Worm (Caenorhabditis elegans) whole organism, young adult: Measurements from ENCODE around the gene T07A9.15.

Experiments
- B0035.1 ChIP-seq: sonication (generic microtip); optimal IDR thresholded peaks from 2 replicates; lab custom pipeline; 2016; ENCODE audit warnings: missing genetic modification characterization, mild to moderate bottlenecking, missing compliant biosample characterization, missing genotype, missing genetic modification reagents
- B0261.1 ChIP-seq: sonication (generic microtip); optimal IDR thresholded peaks from 2 replicates; lab custom pipeline; 2016; ENCODE audit warnings: mild to moderate bottlenecking, missing genetic modification characterization, moderate library complexity, missing compliant biosample characterization
- B0336.3 ChIP-seq: fragments of 200-800 bp; sonication (Bioruptor generic); IDR thresholded peaks from 2 replicates; pipeline ENCODE4 v1.3.6; 2022; ENCODE audit warnings: missing genetic modification characterization, missing compliant biosample characterization
- F10E7.11 ChIP-seq: sonication (generic microtip); optimal IDR thresholded peaks from 2 replicates; lab custom pipeline; 2017; ENCODE audit warnings: mild to moderate bottlenecking, missing genetic modification characterization, moderate library complexity, missing compliant biosample characterization
- F52B5.7 ChIP-seq: sonication (generic microtip); optimal IDR thresholded peaks from 2 replicates; lab custom pipeline; 2016; ENCODE audit warnings: mild to moderate bottlenecking, missing genetic modification characterization, missing compliant biosample characterization
- F57C9.4 ChIP-seq: sonication (generic microtip); optimal IDR thresholded peaks from 2 replicates; lab custom pipeline; 2017; ENCODE audit warnings: mild to moderate bottlenecking, missing genetic modification characterization, missing compliant biosample characterization
- Y53G8AR.9 ChIP-seq: fragments of 200-800 bp; sonication (Bioruptor generic); conservative IDR thresholded peaks from 2 replicates; pipeline ENCODE4 v1.3.6; 2022; ENCODE audit warnings: missing genetic modification reagents, missing genetic modification characterization, missing compliant biosample characterization
- Y56A3A.18 ChIP-seq: fragments of 200-800 bp; sonication (Bioruptor generic); IDR thresholded peaks from 2 replicates; pipeline ENCODE4 v1.3.6; 2022; ENCODE audit warnings: missing genetic modification reagents, missing genetic modification characterization, missing compliant biosample characterization
- Y95B8A.8 ChIP-seq: fragments of 200-800 bp; sonication (Bioruptor generic); IDR thresholded peaks from 2 replicates; pipeline ENCODE4 v1.3.6; 2022; ENCODE audit warnings: missing genetic modification reagents, missing genetic modification characterization, missing compliant biosample characterization
- aptf-2 ChIP-seq: fragments of 200-800 bp; sonication (Bioruptor generic); conservative IDR thresholded peaks from 2 replicates; pipeline ENCODE4 v1.3.6; 2022; ENCODE audit warnings: missing genetic modification reagents, missing genetic modification characterization, missing compliant biosample characterization
- bed-1 ChIP-seq: fragments of 200-800 bp; sonication (Bioruptor generic); IDR thresholded peaks from 2 replicates; pipeline ENCODE4 v1.3.6; 2022; ENCODE audit warnings: missing genetic modification reagents, missing genetic modification characterization, missing compliant biosample characterization
- cebp-1 ChIP-seq, 2 experiments: fragments of 200-800 bp in 1 of 2; sonication (Bioruptor generic) in 1 of 2; sonication (generic microtip) in 1 of 2; IDR thresholded peaks in 1 of 2; optimal IDR thresholded peaks in 1 of 2; 2 replicates each; pipeline versions ENCODE4 v1.3.6 to Lab custom; 2017 to 2022; ENCODE audit warnings: missing compliant biosample characterization in 2 of 2, missing genetic modification characterization in 2 of 2, mild to moderate bottlenecking in 1 of 2, missing genetic modification reagents in 1 of 2, moderate library complexity in 1 of 2
- cebp-2 ChIP-seq: fragments of 200-800 bp; sonication (Bioruptor generic); IDR thresholded peaks from 2 replicates; pipeline ENCODE4 v1.3.6; 2022; ENCODE audit warnings: missing genetic modification characterization, missing compliant biosample characterization
- ceh-58 ChIP-seq: fragments of 200-800 bp; sonication (Bioruptor generic); IDR thresholded peaks from 2 replicates; pipeline ENCODE4 v1.3.6; 2022; ENCODE audit warnings: missing genetic modification characterization, missing compliant biosample characterization
- chd-7 ChIP-seq: sonication (generic microtip); optimal IDR thresholded peaks from 2 replicates; lab custom pipeline; 2016; ENCODE audit warnings: mild to moderate bottlenecking, missing genetic modification characterization, moderate library complexity, missing compliant biosample characterization
- dpff-1 ChIP-seq: sonication (generic microtip); optimal IDR thresholded peaks from 2 replicates; lab custom pipeline; 2017; ENCODE audit warnings: mild to moderate bottlenecking, missing genetic modification characterization, missing compliant biosample characterization
- egl-18 ChIP-seq: fragments of 200-800 bp; sonication (Bioruptor generic); IDR thresholded peaks from 2 replicates; pipeline ENCODE4 v1.3.6; 2022; ENCODE audit warnings: missing genetic modification reagents, missing genetic modification characterization, missing compliant biosample characterization
- ekl-4 ChIP-seq: fragments of 200-800 bp; sonication (Bioruptor generic); IDR thresholded peaks from 2 replicates; pipeline ENCODE4 v1.3.6; 2022; ENCODE audit warnings: missing genetic modification reagents, missing genetic modification characterization, missing compliant biosample characterization
- ets-4 ChIP-seq: fragments of 200-800 bp; sonication (Bioruptor generic); optimal IDR thresholded peaks from 2 replicates; lab custom pipeline; 2018; ENCODE audit warnings: mild to moderate bottlenecking, missing genetic modification characterization, missing compliant biosample characterization
- fkh-3 ChIP-seq: sonication (generic microtip); optimal IDR thresholded peaks from 2 replicates; lab custom pipeline; 2016; ENCODE audit warnings: mild to moderate bottlenecking, missing genetic modification characterization, missing compliant biosample characterization
- hmg-20 ChIP-seq: fragments of 200-800 bp; sonication (Bioruptor generic); IDR thresholded peaks from 2 replicates; pipeline ENCODE4 v1.3.6; 2022; ENCODE audit warnings: missing genetic modification reagents, missing genetic modification characterization, missing compliant biosample characterization
- hrde-1 ChIP-seq: sonication (generic microtip); optimal IDR thresholded peaks from 2 replicates; lab custom pipeline; 2016; ENCODE audit warnings: missing genetic modification characterization, mild to moderate bottlenecking, missing compliant biosample characterization, moderate library complexity, missing genotype, missing genetic modification reagents, borderline replicate concordance
- let-607 ChIP-seq, 2 experiments: fragments of 200-800 bp in 1 of 2; sonication (Bioruptor generic) in 1 of 2; sonication (generic microtip) in 1 of 2; optimal IDR thresholded peaks; 2 replicates each; lab custom pipeline; 2016 to 2018; ENCODE audit warnings: mild to moderate bottlenecking in 2 of 2, missing compliant biosample characterization in 2 of 2, missing genetic modification characterization in 2 of 2, moderate library complexity in 2 of 2, missing genotype in 1 of 2
- lin-35 ChIP-seq, 3 experiments: fragments of 150-350 bp in 2 of 3; sonication (generic microtip) in 1 of 3; optimal IDR thresholded peaks; 2 replicates each; lab custom pipeline; 2014 to 2018; ENCODE audit warnings: missing biosample characterization in 3 of 3, missing genetic modification characterization in 3 of 3, missing genetic modification reagents in 3 of 3
- lin-54 ChIP-seq: fragments of 200-800 bp; sonication (Bioruptor generic); optimal IDR thresholded peaks from 2 replicates; lab custom pipeline; 2018; ENCODE audit warnings: mild to moderate bottlenecking, missing genetic modification characterization, missing compliant biosample characterization
- lsl-1 ChIP-seq: fragments of 200-800 bp; sonication (Bioruptor generic); optimal IDR thresholded peaks from 2 replicates; lab custom pipeline; 2018; ENCODE audit warnings: mild to moderate bottlenecking, missing genetic modification characterization, moderate library complexity, missing compliant biosample characterization
- madf-3 ChIP-seq: fragments of 200-800 bp; sonication (Bioruptor generic); IDR thresholded peaks from 2 replicates; pipeline ENCODE4 v1.3.6; 2022; ENCODE audit warnings: missing genetic modification reagents, missing genetic modification characterization, missing compliant biosample characterization
- madf-6 ChIP-seq: fragments of 200-800 bp; sonication (Bioruptor generic); IDR thresholded peaks from 2 replicates; pipeline ENCODE4 v1.3.6; 2022; ENCODE audit warnings: missing genetic modification reagents, missing genetic modification characterization, missing compliant biosample characterization
- mel-28 ChIP-seq: sonication (generic microtip); optimal IDR thresholded peaks from 2 replicates; lab custom pipeline; 2016; ENCODE audit warnings: borderline replicate concordance, mild to moderate bottlenecking, missing genetic modification characterization, missing compliant biosample characterization
- nfyb-1 ChIP-seq: fragments of 200-800 bp; sonication (Bioruptor generic); IDR thresholded peaks from 2 replicates; pipeline ENCODE4 v1.3.6; 2022; ENCODE audit warnings: missing genetic modification reagents, missing genetic modification characterization, missing compliant biosample characterization
- nhr-179 ChIP-seq: sonication (generic microtip); optimal IDR thresholded peaks from 2 replicates; lab custom pipeline; 2016; ENCODE audit warnings: mild to moderate bottlenecking, missing genetic modification characterization, missing compliant biosample characterization
- nhr-27 ChIP-seq: fragments of 200-800 bp; sonication (Bioruptor generic); optimal IDR thresholded peaks from 2 replicates; lab custom pipeline; 2018; ENCODE audit warnings: mild to moderate bottlenecking, missing genetic modification characterization, moderate library complexity, missing compliant biosample characterization
- pbrm-1 ChIP-seq: fragments of 200-800 bp; sonication (Bioruptor generic); IDR thresholded peaks from 2 replicates; pipeline ENCODE4 v1.3.6; 2022; ENCODE audit warnings: missing genetic modification reagents, missing genetic modification characterization, missing compliant biosample characterization
- repo-1 ChIP-seq: sonication (generic microtip); optimal IDR thresholded peaks from 2 replicates; lab custom pipeline; 2017; ENCODE audit warnings: mild to moderate bottlenecking, missing genetic modification characterization, missing compliant biosample characterization
- snpc-1.1 ChIP-seq: sonication (generic microtip); optimal IDR thresholded peaks from 2 replicates; lab custom pipeline; 2017; ENCODE audit warnings: missing genetic modification characterization, mild to moderate bottlenecking, missing compliant biosample characterization, antibody characterized with exemption, moderate library complexity, missing genotype, missing genetic modification reagents; ENCODE audit not compliant: insufficient read depth
- snpc-1.3 ChIP-seq: sonication (generic microtip); optimal IDR thresholded peaks from 2 replicates; lab custom pipeline; 2017; ENCODE audit warnings: missing genetic modification characterization, mild to moderate bottlenecking, missing compliant biosample characterization, antibody characterized with exemption, moderate library complexity, missing genotype, missing genetic modification reagents; ENCODE audit not compliant: insufficient read depth
- snpc-3.4 ChIP-seq: sonication (generic microtip); optimal IDR thresholded peaks from 2 replicates; lab custom pipeline; 2017; ENCODE audit warnings: missing genetic modification characterization, mild to moderate bottlenecking, missing compliant biosample characterization, antibody characterized with exemption, moderate library complexity, missing genotype, missing genetic modification reagents
- somi-1 ChIP-seq: fragments of 200-800 bp; sonication (Bioruptor generic); optimal IDR thresholded peaks from 2 replicates; lab custom pipeline; 2018; ENCODE audit warnings: mild to moderate bottlenecking, missing genetic modification characterization, missing compliant biosample characterization
- tbx-9 ChIP-seq: sonication (generic microtip); optimal IDR thresholded peaks from 2 replicates; lab custom pipeline; 2016; ENCODE audit warnings: borderline replicate concordance, missing genetic modification characterization, inconsistent platforms, missing compliant biosample characterization
- tlf-1 ChIP-seq: fragments of 200-800 bp; sonication (Bioruptor generic); optimal IDR thresholded peaks from 2 replicates; lab custom pipeline; 2018; ENCODE audit warnings: mild to moderate bottlenecking, missing genetic modification characterization, missing compliant biosample characterization
- zfh-2 ChIP-seq: fragments of 200-800 bp; sonication (Bioruptor generic); conservative IDR thresholded peaks from 2 replicates; pipeline ENCODE4 v1.3.6; 2022; ENCODE audit warnings: missing genetic modification reagents, missing genetic modification characterization, missing compliant biosample characterization

Gene T07A9.15

ce11 chrIV:401395-401794, 8.0 kb upstream of the T07A9.15 start, which contains the start of gene gpa-4 (continued):
- no peak for TF ChIP-seq mel-28 (tag; lab: Kevin White, UChicago)

ce11 chrIV:396373-396772, 3.0 kb upstream of the T07A9.15 start, which contains the start of gene rrp-8:
TSS of gene rrp-8 (plus strand) at chrIV:396545.
- TF ChIP-seq B0336.3: peak; percentile 32
- TF ChIP-seq Y53G8AR.9 (GFP tag; lab: Robert Waterston, UW): no peak
- TF ChIP-seq F52B5.7: no peak
- TF ChIP-seq ceh-58 (GFP tag; lab: Robert Waterston, UW): no peak
- no peak for TF ChIP-seq lsl-1
- TF ChIP-seq dpff-1: peak; percentile 31
- no peak for TF ChIP-seq egl-18 (GFP tag; lab: Robert Waterston, UW)
- no peak for TF ChIP-seq chd-7 (tag; lab: Kevin White, UChicago)
- no peak for TF ChIP-seq F57C9.4 (tag; lab: Kevin White, UChicago)
- no peak for TF ChIP-seq ets-4 (GFP tag; lab: Kevin White, UChicago)
- TF ChIP-seq nfyb-1 (GFP tag; lab: Robert Waterston, UW): 0 out of 2 replicates have a peak, but pooled peaks have one; percentile 43
- TF ChIP-seq Y95B8A.8 (GFP tag; lab: Robert Waterston, UW): no peak
- no peak for TF ChIP-seq somi-1 (GFP tag; lab: Kevin White, UChicago)
- TF ChIP-seq lin-35 (GFP tag; optimal IDR thresholded peaks at IDR 0.05; lab: Kevin White, UChicago): peak in 1 of 3 experiments; percentile 32
- no peak for TF ChIP-seq cebp-2 (GFP tag; lab: Robert Waterston, UW)
- TF ChIP-seq tbx-9 (tag; lab: Kevin White, UChicago): peak; percentile 3
- peak; percentile 61; the same call in 1 of the 2 replicates for TF ChIP-seq ekl-4 (GFP tag; lab: Robert Waterston, UW)
- no peak for TF ChIP-seq cebp-1 (GFP tag; IDR thresholded peaks at IDR 0.05; lab: Robert Waterston, UW)
- TF ChIP-seq cebp-1 (tag; optimal IDR thresholded peaks at IDR 0.05; lab: Kevin White, UChicago): peak; percentile 26
- no peak for TF ChIP-seq Y56A3A.18 (GFP tag; lab: Robert Waterston, UW)
- TF ChIP-seq zfh-2: no peak
- no peak for TF ChIP-seq F10E7.11 (tag; lab: Kevin White, UChicago)
- TF ChIP-seq let-607 (tag; optimal IDR thresholded peaks at IDR 0.05; lab: Kevin White, UChicago): no peak
- no peak for TF ChIP-seq tlf-1 (GFP tag; lab: Kevin White, UChicago)
- TF ChIP-seq hmg-20 (GFP tag; lab: Robert Waterston, UW): no peak
- TF ChIP-seq nhr-179 (tag; lab: Kevin White, UChicago): no peak
- peak; percentile 57 for TF ChIP-seq snpc-3.4
- peak; percentile 52 for TF ChIP-seq snpc-1.3 (tag; lab: Kevin White, UChicago)
- TF ChIP-seq fkh-3 (tag; lab: Kevin White, UChicago): no peak
- no peak for TF ChIP-seq pbrm-1 (GFP tag; lab: Robert Waterston, UW)
- peak; percentile 66 for TF ChIP-seq hrde-1
- TF ChIP-seq madf-3 (GFP tag; lab: Robert Waterston, UW): no peak
- peak; percentile 51 for TF ChIP-seq snpc-1.1 (tag; lab: Kevin White, UChicago)
- TF ChIP-seq madf-6 (GFP tag; lab: Robert Waterston, UW): peak; percentile 17; the same call in 1 of the 2 replicates
- peak; percentile 26 for TF ChIP-seq repo-1 (tag; lab: Kevin White, UChicago)
- no peak for TF ChIP-seq bed-1 (GFP tag; lab: Robert Waterston, UW)
- no peak for TF ChIP-seq nhr-27
- TF ChIP-seq aptf-2 (GFP tag; lab: Robert Waterston, UW): no peak
- peak; percentile 16 for TF ChIP-seq lin-54 (GFP tag; lab: Kevin White, UChicago)
- TF ChIP-seq B0035.1: peak; percentile 30
- TF ChIP-seq B0261.1 (tag; lab: Kevin White, UChicago): no peak
